Worm (Caenorhabditis elegans): ENCODE measurements around the gene C25F6.8.

DNA sequence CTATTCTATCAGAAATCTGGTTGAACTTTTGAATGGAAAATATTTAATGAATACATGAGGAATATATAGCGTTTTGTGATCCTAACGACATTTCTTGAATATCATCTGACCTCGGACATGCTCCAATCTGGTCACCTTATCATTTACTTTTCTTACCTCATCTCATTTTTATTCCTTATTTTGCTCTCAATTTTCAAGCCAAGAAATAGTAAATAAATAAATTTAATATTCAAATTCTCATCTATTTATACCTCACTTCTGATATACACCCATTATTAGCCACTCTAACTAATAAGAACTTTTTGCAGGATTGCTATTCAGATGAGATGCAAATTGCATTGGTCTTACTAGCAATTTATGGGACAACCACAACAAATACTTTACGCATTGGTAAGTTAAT is 12.9 kb downstream of the C25F6.8 start, which contains the start of gene ddr-1:
- TF ChIP-seq pha-4 (tag; optimal IDR thresholded peaks at IDR 0.05): no peak
- no peak for TF ChIP-seq tbx-2 (tag; optimal IDR thresholded peaks at IDR 0.05)
- TF ChIP-seq mml-1 (tag; optimal IDR thresholded peaks at IDR 0.05): no peak
- no peak for TF ChIP-seq nhr-77 (tag; optimal IDR thresholded peaks at IDR 0.05)
- TF ChIP-seq sea-2 (GFP tag; optimal IDR thresholded peaks at IDR 0.05): no peak
- no peak for TF ChIP-seq skn-1 (tag; optimal IDR thresholded peaks at IDR 0.05)
- no peak for TF ChIP-seq R02D3.7 (tag; optimal IDR thresholded peaks at IDR 0.05)
- TF ChIP-seq elt-3 (tag; optimal IDR thresholded peaks at IDR 0.05): no peak
- no peak for TF ChIP-seq unc-39 (tag; optimal IDR thresholded peaks at IDR 0.05)
- TF ChIP-seq jun-1 (tag; optimal IDR thresholded peaks at IDR 0.05): no peak
- TF ChIP-seq ztf-4 (tag; optimal IDR thresholded peaks at IDR 0.05): no peak

Measured in whole organism, L3 larva.